Fruit fly (Drosophila melanogaster) whole organism: ENCODE data around the gene Cat.

ENCODE experiments used
- CG8478 ChIP-seq: fragments of >200 bp; optimal IDR thresholded peaks from 2 replicates; lab custom pipeline; 2018; ENCODE audit warnings: inconsistent platforms
- psq ChIP-seq: fragments of >200 bp; optimal IDR thresholded peaks from 2 replicates; lab custom pipeline; 2017

dm6 chr3L:18839996-18840369 is 17.6 kb downstream of the Cat start:
- TF ChIP-seq CG8478 (no peak), psq (no peak)
